Worm (Caenorhabditis elegans): Measurements from ENCODE around the gene bli-1.

The bli-1 gene

DNA sequence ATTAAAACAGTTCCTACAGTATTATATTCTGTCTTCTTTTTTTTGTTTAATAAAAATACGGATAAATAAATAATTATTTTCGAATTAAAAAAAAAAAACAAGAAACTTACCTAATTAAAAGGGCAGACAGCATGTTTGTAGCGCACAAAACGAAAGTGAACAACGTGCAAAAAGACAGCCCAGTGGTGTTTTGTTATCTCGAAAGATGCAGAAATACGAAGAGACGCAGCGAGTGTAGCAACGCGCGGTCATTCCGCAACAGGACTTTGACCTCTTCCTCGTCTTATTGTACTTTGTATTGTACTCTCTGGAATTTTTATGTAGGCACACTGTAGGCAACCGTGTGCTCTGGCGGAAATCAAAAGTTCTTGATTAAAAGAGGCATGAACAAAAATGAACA, 15.1 kb upstream of the bli-1 start, which contains the start of gene gbh-1:
TSS of gene gbh-1 (minus strand) at position 149 of the 400 bp plus-strand sequence.
- no peak for TF ChIP-seq Y55F3AM.14 (GFP tag; optimal IDR thresholded peaks at IDR 0.05)
- TF ChIP-seq nhr-237 (tag; optimal IDR thresholded peaks at IDR 0.05), result no peak
- peak; percentile 50 for TF ChIP-seq blmp-1 (tag; optimal IDR thresholded peaks at IDR 0.05; ENCODE audit: insufficient read depth)
- no peak for TF ChIP-seq nhr-12 (tag; optimal IDR thresholded peaks at IDR 0.05)
- TF ChIP-seq nhr-23 (tag; optimal IDR thresholded peaks at IDR 0.05), result no peak
- TF ChIP-seq fos-1 (tag; optimal IDR thresholded peaks at IDR 0.05), result peak; percentile 19
- TF ChIP-seq skn-1 (tag; optimal IDR thresholded peaks at IDR 0.05), result no peak
- TF ChIP-seq zag-1 (tag; optimal IDR thresholded peaks at IDR 0.05), result no peak
- no peak for TF ChIP-seq nhr-21 (tag; optimal IDR thresholded peaks at IDR 0.05)
- no peak for TF ChIP-seq ztf-1 (GFP tag; conservative IDR thresholded peaks at IDR 0.05)
- TF ChIP-seq C34F6.9 (tag; optimal IDR thresholded peaks at IDR 0.05), result no peak
- TF ChIP-seq mdl-1 (tag; optimal IDR thresholded peaks at IDR 0.05), result peak in 1 of 2 experiments; percentile 6
- TF ChIP-seq unc-62 (GFP tag; optimal IDR thresholded peaks at IDR 0.05), result no peak
- TF ChIP-seq crh-2 (tag; optimal IDR thresholded peaks at IDR 0.05), result peak; percentile 28
- no peak for TF ChIP-seq ztf-11 (tag; optimal IDR thresholded peaks at IDR 0.05)
- no peak for TF ChIP-seq lin-11 (tag; optimal IDR thresholded peaks at IDR 0.05)
- TF ChIP-seq unc-39 (tag; optimal IDR thresholded peaks at IDR 0.05), result no peak
- TF ChIP-seq mab-5 (tag; optimal IDR thresholded peaks at IDR 0.05), result no peak

DNA sequence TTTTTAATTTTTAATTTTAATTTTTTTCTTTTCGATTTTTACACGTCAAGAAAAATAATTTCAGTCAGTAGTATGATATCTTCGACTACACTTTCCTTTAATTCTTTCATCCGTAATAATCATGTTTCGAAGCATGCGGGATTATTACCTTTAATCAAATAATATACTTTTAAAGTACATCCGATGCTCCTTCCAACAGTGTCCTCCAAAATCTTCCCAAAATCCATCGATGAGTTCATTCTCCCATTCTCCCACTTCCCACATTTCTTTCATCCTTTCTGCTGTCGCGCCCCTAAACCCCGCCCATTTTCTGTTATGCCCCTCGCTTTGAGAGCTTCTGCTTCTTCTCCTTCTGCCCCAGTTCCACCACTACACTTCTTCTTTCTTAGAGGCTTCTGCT, 14.0 kb upstream of the bli-1 start, which contains the start of gene lgc-57:
TSS of gene lgc-57 (plus strand) at position 301 of the 400 bp plus-strand sequence.
- TF ChIP-seq R02D3.7 (tag; optimal IDR thresholded peaks at IDR 0.05), result no peak
- TF ChIP-seq nhr-6 (tag; optimal IDR thresholded peaks at IDR 0.05), result no peak
- no peak for TF ChIP-seq lin-13 (GFP tag; optimal IDR thresholded peaks at IDR 0.05)
- TF ChIP-seq lsy-2 (tag; optimal IDR thresholded peaks at IDR 0.05), result no peak
- no peak for TF ChIP-seq mab-5 (tag; optimal IDR thresholded peaks at IDR 0.05)
- no peak for TF ChIP-seq zag-1 (tag; optimal IDR thresholded peaks at IDR 0.05)
- no peak for TF ChIP-seq nhr-129 (tag; optimal IDR thresholded peaks at IDR 0.05)
- no peak for TF ChIP-seq snpc-4 (tag; optimal IDR thresholded peaks at IDR 0.05)
- TF ChIP-seq nhr-10 (tag; optimal IDR thresholded peaks at IDR 0.05), result no peak
- no peak for TF ChIP-seq ZK546.5 (tag; optimal IDR thresholded peaks at IDR 0.05)
- no peak for TF ChIP-seq mdl-1 (tag; optimal IDR thresholded peaks at IDR 0.05)
- TF ChIP-seq lin-39 (tag; optimal IDR thresholded peaks at IDR 0.05), result no peak
- TF ChIP-seq sma-9 (GFP tag; optimal IDR thresholded peaks at IDR 0.05), result no peak
- no peak for TF ChIP-seq sma-9 (tag; optimal IDR thresholded peaks at IDR 0.05)

DNA sequence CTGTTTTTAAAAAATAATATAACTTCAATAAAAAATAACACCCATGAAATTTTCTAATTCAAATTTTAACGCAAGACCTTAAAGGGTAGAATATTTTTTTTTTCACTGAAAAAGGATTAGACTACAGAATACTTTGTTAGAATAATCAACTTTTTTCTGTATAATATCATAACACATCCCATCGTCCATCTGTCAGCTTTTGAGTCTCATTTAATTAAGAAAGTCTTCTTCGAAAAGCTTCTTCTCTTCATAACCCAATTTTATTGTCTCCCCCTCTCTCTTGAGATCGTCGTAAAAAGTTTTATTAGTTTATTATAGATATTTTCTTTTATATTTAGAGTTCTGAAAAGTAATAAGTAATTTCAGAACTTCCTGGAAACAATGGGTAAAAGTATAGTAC, 12.7 kb upstream of the bli-1 start:
- TF ChIP-seq ZK546.5 (tag; optimal IDR thresholded peaks at IDR 0.05) (no peak), lin-13 (GFP tag; optimal IDR thresholded peaks at IDR 0.05) (no peak), fos-1 (tag; optimal IDR thresholded peaks at IDR 0.05) (no peak), sem-4 (tag; optimal IDR thresholded peaks at IDR 0.05) (no peak), sma-9 (GFP tag; optimal IDR thresholded peaks at IDR 0.05) (no peak), sma-9 (tag; optimal IDR thresholded peaks at IDR 0.05) (no peak), ztf-4 (tag; optimal IDR thresholded peaks at IDR 0.05) (no peak)

DNA sequence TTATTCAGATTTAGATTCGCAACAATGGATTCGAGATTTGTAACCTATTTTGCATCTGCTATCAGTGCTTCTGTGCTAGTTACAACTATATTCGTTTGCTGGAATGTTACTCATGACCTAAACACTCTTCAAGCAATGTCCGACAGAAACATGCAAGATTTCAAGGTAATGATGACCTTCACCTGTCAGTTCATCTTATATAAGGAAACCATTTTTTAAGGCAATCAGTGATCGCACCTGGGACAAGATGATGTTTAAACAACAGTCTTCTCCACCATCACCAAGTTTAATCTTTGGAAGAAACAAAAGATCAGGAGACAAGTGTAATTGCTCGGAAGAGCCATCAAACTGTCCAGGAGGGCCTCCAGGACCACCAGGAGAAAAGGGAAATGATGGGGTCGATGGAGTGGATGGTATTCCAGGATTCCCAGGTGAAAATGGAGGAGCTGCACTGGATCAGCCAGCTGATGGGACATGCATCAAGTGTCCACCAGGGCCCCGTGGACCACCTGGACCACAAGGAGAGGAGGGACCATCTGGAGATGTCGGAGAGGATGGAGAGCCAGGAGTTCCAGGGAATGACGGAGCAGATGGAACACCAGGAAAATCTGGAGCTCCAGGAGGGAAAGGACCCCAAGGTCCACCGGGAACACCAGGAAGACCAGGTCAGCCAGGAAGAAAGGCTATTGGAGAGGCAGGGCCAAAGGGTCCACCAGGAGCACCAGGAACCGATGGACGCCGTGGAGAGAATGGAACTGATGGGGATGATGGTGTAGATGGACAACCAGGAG, 5.0 kb upstream of the bli-1 start, which contains the start of gene col-79:
TSS of gene col-79 (plus strand) at position 20 of the 791 bp plus-strand sequence.
- TF ChIP-seq nhr-25 (tag; optimal IDR thresholded peaks at IDR 0.05) (peak; percentile 40), nhr-237 (tag; optimal IDR thresholded peaks at IDR 0.05) (no peak), lsy-2 (tag; optimal IDR thresholded peaks at IDR 0.05) (no peak), lin-39 (tag; optimal IDR thresholded peaks at IDR 0.05) (no peak), ztf-4 (tag; optimal IDR thresholded peaks at IDR 0.05) (no peak), unc-39 (tag; optimal IDR thresholded peaks at IDR 0.05) (no peak), nhr-10 (tag; optimal IDR thresholded peaks at IDR 0.05) (no peak), sma-9 (GFP tag; optimal IDR thresholded peaks at IDR 0.05) (peak; percentile 9), sma-9 (tag; optimal IDR thresholded peaks at IDR 0.05) (no peak), mdl-1 (tag; optimal IDR thresholded peaks at IDR 0.05) (no peak), ama-1 (optimal IDR thresholded peaks at IDR 0.05) (no peak), ZK546.5 (tag; optimal IDR thresholded peaks at IDR 0.05) (no peak)
